Fruit fly (Drosophila melanogaster) whole organism, embryonic: ENCODE data around the gene Gad1.
A peak's percentile ranks its signal among the peaks of the same experiment; 100 is the strongest.

ENCODE experiments used
- Blimp-1 ChIP-seq: fragments of 200-800 bp; sonication (Bioruptor generic); optimal IDR thresholded peaks from 3 replicates; lab custom pipeline; 2018; ENCODE audit warnings: missing biosample characterization, missing genetic modification characterization, mild to moderate bottlenecking, moderate library complexity, missing genetic modification reagents
- CG10147 ChIP-seq: fragments of 200-800 bp; sonication (Bioruptor generic); optimal IDR thresholded peaks from 2 replicates; lab custom pipeline; 2019; ENCODE audit warnings: missing biosample characterization, mild to moderate bottlenecking, missing genetic modification characterization, moderate library complexity
- CG1024 ChIP-seq: fragments of 200-800 bp; sonication (Bioruptor generic); IDR thresholded peaks from 2 replicates; pipeline ENCODE4 v1.3.6; 2022; ENCODE audit warnings: missing biosample characterization, missing genetic modification characterization
- CG12236 ChIP-seq: fragments of 200-800 bp; sonication (Bioruptor generic); optimal IDR thresholded peaks from 2 replicates; lab custom pipeline; 2016; ENCODE audit warnings: missing biosample characterization, missing genetic modification characterization
- CG1603 ChIP-seq: fragments of 200-800 bp; sonication (Bioruptor generic); optimal IDR thresholded peaks from 2 replicates; lab custom pipeline; 2019; ENCODE audit warnings: missing biosample characterization, mild to moderate bottlenecking, missing genetic modification characterization, moderate library complexity
- CG16813 ChIP-seq: fragments of 200-800 bp; sonication (Bioruptor generic); IDR thresholded peaks from 3 replicates; pipeline ENCODE4 v1.3.6; 2022; ENCODE audit warnings: missing biosample characterization, missing genetic modification characterization; ENCODE audit not compliant: partially characterized antibody
- CG2875 ChIP-seq: fragments of 200-800 bp; sonication (Bioruptor generic); optimal IDR thresholded peaks from 2 replicates; lab custom pipeline; 2017; ENCODE audit warnings: missing biosample characterization, mild to moderate bottlenecking, missing genetic modification characterization, missing genetic modification reagents
- CG31224 ChIP-seq: fragments of 200-800 bp; sonication (Bioruptor generic); IDR thresholded peaks from 2 replicates; pipeline ENCODE4 v1.3.6; 2022; ENCODE audit warnings: missing biosample characterization, missing genetic modification characterization
- CG31365 ChIP-seq: fragments of 200-800 bp; sonication (Bioruptor generic); optimal IDR thresholded peaks from 2 replicates; lab custom pipeline; 2018; ENCODE audit warnings: missing biosample characterization, mild to moderate bottlenecking, missing genetic modification characterization
- CG32532 ChIP-seq: fragments of 200-800 bp; sonication (Bioruptor generic); IDR thresholded peaks from 2 replicates; pipeline ENCODE4 v1.3.6; 2022; ENCODE audit warnings: missing biosample characterization, missing genetic modification characterization
- CG3838 ChIP-seq: fragments of 200-800 bp; sonication (Bioruptor generic); optimal IDR thresholded peaks from 3 replicates; lab custom pipeline; 2016; ENCODE audit warnings: missing biosample characterization, missing genetic modification characterization
- CG3847 ChIP-seq: fragments of 200-800 bp; sonication (Bioruptor generic); IDR thresholded peaks from 2 replicates; pipeline ENCODE4 v1.3.6; 2022; ENCODE audit warnings: missing biosample characterization, missing genetic modification characterization
- CG3995 ChIP-seq: fragments of 200-800 bp; sonication (Bioruptor generic); optimal IDR thresholded peaks from 3 replicates; lab custom pipeline; 2016; ENCODE audit warnings: missing biosample characterization, missing genetic modification characterization
- CG4328 ChIP-seq: fragments of 200-800 bp; sonication (Bioruptor generic); optimal IDR thresholded peaks from 3 replicates; lab custom pipeline; 2017; ENCODE audit warnings: missing biosample characterization, missing genetic modification reagents, missing genetic modification characterization
- CG4707 ChIP-seq: fragments of 200-800 bp; sonication (Bioruptor generic); optimal IDR thresholded peaks from 2 replicates; lab custom pipeline; 2018; ENCODE audit warnings: missing biosample characterization, mild to moderate bottlenecking, missing genetic modification characterization, moderate library complexity
- CG6765 ChIP-seq: fragments of 200-800 bp; sonication (Bioruptor generic); optimal IDR thresholded peaks from 3 replicates; lab custom pipeline; 2017; ENCODE audit warnings: missing biosample characterization, mild to moderate bottlenecking, missing genetic modification characterization
- CG6854 ChIP-seq: fragments of 200-800 bp; sonication (Bioruptor generic); optimal IDR thresholded peaks from 3 replicates; lab custom pipeline; 2017; ENCODE audit warnings: missing biosample characterization, mild to moderate bottlenecking, missing genetic modification characterization
- Deaf1 ChIP-seq: fragments of 200-800 bp; optimal IDR thresholded peaks from 3 replicates; lab custom pipeline; 2019; ENCODE audit warnings: missing biosample characterization, mild to moderate bottlenecking, missing genetic modification characterization, moderate library complexity
- E2f1 ChIP-seq: fragments of 200-800 bp; sonication (Bioruptor generic); IDR thresholded peaks from 2 replicates; pipeline ENCODE4 v1.3.6; 2022; ENCODE audit warnings: missing biosample characterization, missing genetic modification characterization
- Eip74EF ChIP-seq, 2 experiments: fragments of 200-800 bp in 1 of 2; fragments of >200 bp in 1 of 2; sonication (Bioruptor generic) in 1 of 2; optimal IDR thresholded peaks; 2 replicates each; lab custom pipeline; 2017 to 2019; ENCODE audit warnings: missing biosample characterization in 2 of 2, missing genetic modification characterization in 2 of 2, mild to moderate bottlenecking in 1 of 2, moderate library complexity in 1 of 2
- HHEX ChIP-seq: fragments of 200-800 bp; sonication (Bioruptor generic); optimal IDR thresholded peaks from 3 replicates; lab custom pipeline; 2017; ENCODE audit warnings: missing biosample characterization, mild to moderate bottlenecking, missing genetic modification characterization, missing genetic modification reagents
- HLH4C ChIP-seq: fragments of 200-800 bp; sonication (Bioruptor generic); IDR thresholded peaks from 3 replicates; pipeline ENCODE4 v1.3.6; 2022; ENCODE audit warnings: missing biosample characterization, missing genetic modification characterization; ENCODE audit not compliant: partially characterized antibody
- Hand ChIP-seq: fragments of 200-800 bp; sonication (Bioruptor generic); optimal IDR thresholded peaks from 2 replicates; lab custom pipeline; 2017; ENCODE audit warnings: mild to moderate bottlenecking, missing biosample characterization, missing genetic modification reagents, missing genetic modification characterization
- HmgD ChIP-seq: fragments of 200-800 bp; sonication (Bioruptor generic); optimal IDR thresholded peaks from 3 replicates; lab custom pipeline; 2016; ENCODE audit warnings: missing biosample characterization, missing genetic modification characterization
- Lhr ChIP-seq: fragments of 200-800 bp; sonication (Bioruptor generic); optimal IDR thresholded peaks from 3 replicates; lab custom pipeline; 2017; ENCODE audit warnings: mild to moderate bottlenecking, missing biosample characterization, missing genetic modification reagents, missing genetic modification characterization
- Med ChIP-seq: fragments of 200-800 bp; sonication (Bioruptor generic); peaks from one replicate; lab custom pipeline; 2016; ENCODE audit warnings: missing biosample characterization, missing genetic modification characterization, mild to moderate bottlenecking, inconsistent platforms, moderate library complexity
- NC2β ChIP-seq: fragments of 200-800 bp; sonication (Bioruptor generic); optimal IDR thresholded peaks from 2 replicates; lab custom pipeline; 2016; ENCODE audit warnings: missing biosample characterization, missing genetic modification characterization
- PHDP ChIP-seq: fragments of 200-800 bp; sonication (Bioruptor generic); optimal IDR thresholded peaks from 3 replicates; lab custom pipeline; 2018; ENCODE audit warnings: missing biosample characterization, mild to moderate bottlenecking, missing genetic modification characterization, moderate library complexity
- Ptx1 ChIP-seq: fragments of 200-800 bp; sonication (Bioruptor generic); IDR thresholded peaks from 2 replicates; pipeline ENCODE4 v1.3.6; 2022; ENCODE audit warnings: missing biosample characterization, missing genetic modification characterization
- Taf1 ChIP-seq: fragments of 200-800 bp; sonication (Bioruptor generic); IDR thresholded peaks from 2 replicates; pipeline ENCODE4 v1.3.6; 2022; ENCODE audit warnings: missing biosample characterization, missing genetic modification characterization
- Usf ChIP-seq: fragments of 200-800 bp; sonication (Bioruptor generic); optimal IDR thresholded peaks from 2 replicates; lab custom pipeline; 2017; ENCODE audit warnings: missing genotype, missing biosample characterization, missing genetic modification characterization
- chn ChIP-seq: fragments of 200-800 bp; sonication (Bioruptor generic); optimal IDR thresholded peaks from 2 replicates; lab custom pipeline; 2016; ENCODE audit warnings: missing biosample characterization, missing genetic modification characterization
- cwo ChIP-seq: fragments of 200-800 bp; sonication (Bioruptor generic); optimal IDR thresholded peaks from 3 replicates; lab custom pipeline; 2017; ENCODE audit warnings: missing biosample characterization, missing genetic modification characterization, mild to moderate bottlenecking, moderate library complexity, missing genetic modification reagents
- dimm ChIP-seq: fragments of 200-800 bp; sonication (Bioruptor generic); IDR thresholded peaks from 2 replicates; pipeline ENCODE4 v1.3.6; 2022; ENCODE audit warnings: missing biosample characterization, missing genetic modification characterization
- hb ChIP-seq: fragments of 200-800 bp; sonication (Bioruptor generic); IDR thresholded peaks from 3 replicates; pipeline ENCODE4 v1.3.6; 2022; ENCODE audit warnings: missing biosample characterization, missing genetic modification characterization; ENCODE audit not compliant: partially characterized antibody
- insv ChIP-seq, 2 experiments: fragments of 200-800 bp; sonication (Bioruptor generic); optimal IDR thresholded peaks; 3 replicates each; lab custom pipeline; 2016 to 2018; ENCODE audit warnings: missing biosample characterization in 2 of 2, missing genetic modification characterization in 2 of 2
- kah ChIP-seq: fragments of 200-800 bp; sonication (Bioruptor generic); optimal IDR thresholded peaks from 2 replicates; lab custom pipeline; 2018; ENCODE audit warnings: missing biosample characterization, mild to moderate bottlenecking, missing genetic modification characterization
- lilli ChIP-seq: fragments of 200-800 bp; sonication (Bioruptor generic); optimal IDR thresholded peaks from 3 replicates; lab custom pipeline; 2016; ENCODE audit warnings: missing biosample characterization, missing genetic modification characterization
- lola ChIP-seq, 3 experiments: fragments of >200 bp in 2 of 3; fragments of 200-800 bp in 1 of 3; sonication (Bioruptor generic) in 1 of 3; optimal IDR thresholded peaks; 2 replicates each; lab custom pipeline; 2017 to 2019; ENCODE audit warnings: missing biosample characterization in 3 of 3, missing genetic modification characterization in 3 of 3, mild to moderate bottlenecking in 1 of 3, moderate library complexity in 1 of 3
- otp ChIP-seq: fragments of 200-800 bp; sonication (Bioruptor generic); IDR thresholded peaks from 3 replicates; pipeline ENCODE4, ENCODE4 v1.3.6; 2022; ENCODE audit warnings: missing biosample characterization, missing genetic modification characterization
- repo ChIP-seq: fragments of 200-800 bp; sonication (Bioruptor generic); optimal IDR thresholded peaks from 2 replicates; lab custom pipeline; 2016; ENCODE audit warnings: missing biosample characterization, missing genetic modification characterization
- sd ChIP-seq: fragments of 200-800 bp; sonication (Bioruptor generic); optimal IDR thresholded peaks from 3 replicates; lab custom pipeline; 2018; ENCODE audit warnings: missing biosample characterization, mild to moderate bottlenecking, missing genetic modification characterization, moderate library complexity
- sob ChIP-seq: fragments of 200-800 bp; sonication (Bioruptor generic); IDR thresholded peaks from 2 replicates; pipeline ENCODE4 v1.3.6; 2022; ENCODE audit warnings: missing biosample characterization, missing genetic modification characterization
- stwl ChIP-seq: fragments of 200-800 bp; sonication (Bioruptor generic); optimal IDR thresholded peaks from 3 replicates; lab custom pipeline; 2018; ENCODE audit warnings: missing biosample characterization, mild to moderate bottlenecking, missing genetic modification characterization, moderate library complexity
- tup ChIP-seq: fragments of 200-800 bp; sonication (Bioruptor generic); optimal IDR thresholded peaks from 2 replicates; lab custom pipeline; 2016; ENCODE audit warnings: missing biosample characterization, mild to moderate bottlenecking, missing genetic modification characterization, moderate library complexity
- unpg ChIP-seq: fragments of 200-800 bp; sonication (Bioruptor generic); optimal IDR thresholded peaks from 3 replicates; lab custom pipeline; 2018; ENCODE audit warnings: missing biosample characterization, mild to moderate bottlenecking, missing genetic modification characterization, moderate library complexity
- vfl ChIP-seq: fragments of 200-800 bp; sonication (Bioruptor generic); optimal IDR thresholded peaks from 2 replicates; lab custom pipeline; 2016; ENCODE audit warnings: missing biosample characterization, missing genetic modification characterization
- wek ChIP-seq: fragments of 200-800 bp; sonication (Bioruptor generic); optimal IDR thresholded peaks from 3 replicates; lab custom pipeline; 2018; ENCODE audit warnings: missing biosample characterization, mild to moderate bottlenecking, missing genetic modification characterization, moderate library complexity

Gad1 gene

dm6 chr3L:4122185-4122767 lies 33.7 kb upstream of the Gad1 start, which contains the start of gene Chd64 (continued):
- no peak for TF ChIP-seq Usf (GFP tag; lab: Kevin White, UChicago)
- TF ChIP-seq cwo (GFP tag; lab: Kevin White, UChicago): peak; percentile 65
- no peak for TF ChIP-seq CG12236 (GFP tag; lab: Kevin White, UChicago)
- TF ChIP-seq vfl (GFP tag; lab: Kevin White, UChicago): no peak
- TF ChIP-seq Eip74EF (GFP tag; optimal IDR thresholded peaks at IDR 0.05; lab: Kevin White, UChicago): peak in 1 of 2 experiments; percentile 52
- TF ChIP-seq HLH4C (GFP tag; lab: Robert Waterston, UW): 0 out of 3 replicates have a peak, but pooled peaks have one; percentile 36
- TF ChIP-seq sd (tag; lab: Kevin White, UChicago): peak; percentile 94
- no peak for TF ChIP-seq CG3995
- TF ChIP-seq CG4328 (GFP tag; lab: Kevin White, UChicago): no peak
- peak; percentile 46 for TF ChIP-seq Deaf1 (tag; lab: Kevin White, UChicago)
- peak; percentile 74 for TF ChIP-seq stwl
- peak; percentile 33 for TF ChIP-seq CG10147 (GFP tag; lab: Kevin White, UChicago)
- TF ChIP-seq Lhr: peak; percentile 0
- 0 out of 3 replicates have a peak, but pooled peaks have one; percentile 20 for TF ChIP-seq CG16813 (GFP tag; lab: Robert Waterston, UW)
- TF ChIP-seq CG3847 (GFP tag; lab: Robert Waterston, UW): peak; percentile 22; the same call in 1 of the 2 replicates
- TF ChIP-seq CG1024: 0 out of 2 replicates have a peak, but pooled peaks have one; percentile 11
- TF ChIP-seq repo (GFP tag; lab: Kevin White, UChicago): no peak
- no peak; the same call in none of the 2 replicates for TF ChIP-seq CG32532
- peak; percentile 3 for TF ChIP-seq kah (GFP tag; lab: Kevin White, UChicago)
- no peak for TF ChIP-seq lola (GFP tag; optimal IDR thresholded peaks at IDR 0.05; lab: Kevin White, UChicago)
- TF ChIP-seq CG6765 (GFP tag; lab: Kevin White, UChicago): peak; percentile 54
- no peak for TF ChIP-seq HmgD (GFP tag; lab: Kevin White, UChicago)
- TF ChIP-seq CG4707 (GFP tag; lab: Kevin White, UChicago): peak; percentile 40
- TF ChIP-seq unpg: peak; percentile 45
- no peak for TF ChIP-seq Ptx1 (GFP tag; lab: Robert Waterston, UW)
- TF ChIP-seq NC2β (GFP tag; lab: Kevin White, UChicago): no peak
- TF ChIP-seq tup (GFP tag; lab: Kevin White, UChicago): peak; percentile 27
- 0 out of 3 replicates have a peak, but pooled peaks have one; percentile 9 for TF ChIP-seq otp (GFP tag; lab: Robert Waterston, UW)
- TF ChIP-seq CG31365 (tag; lab: Kevin White, UChicago): no peak
- peak; percentile 68 for TF ChIP-seq Hand (GFP tag; lab: Kevin White, UChicago)
- TF ChIP-seq insv (GFP tag; optimal IDR thresholded peaks at IDR 0.05; lab: Kevin White, UChicago): no peak
- TF ChIP-seq dimm (GFP tag; lab: Robert Waterston, UW): no peak
- peak; percentile 94 for TF ChIP-seq Med (GFP tag; lab: Kevin White, UChicago)
- TF ChIP-seq chn (GFP tag; lab: Kevin White, UChicago): no peak
- TF ChIP-seq CG1603 (tag; lab: Kevin White, UChicago): no peak
- TF ChIP-seq Blimp-1 (GFP tag; lab: Kevin White, UChicago): no peak
- no peak for TF ChIP-seq wek (GFP tag; lab: Kevin White, UChicago)
- peak; percentile 75 for TF ChIP-seq CG6854
- TF ChIP-seq CG31224: no peak
- TF ChIP-seq CG2875 (GFP tag; lab: Kevin White, UChicago): no peak
- peak; percentile 53 for TF ChIP-seq PHDP (tag; lab: Kevin White, UChicago)
- no peak for TF ChIP-seq CG3838
- TF ChIP-seq sob: peak; percentile 62; the same call in 1 of the 2 replicates
- TF ChIP-seq HHEX (GFP tag; lab: Kevin White, UChicago): peak; percentile 50
- TF ChIP-seq lilli (GFP tag; lab: Kevin White, UChicago): peak; percentile 67
- no peak for TF ChIP-seq Taf1 (GFP tag; lab: Robert Waterston, UW)
- peak; percentile 25; the same call in 1 of the 2 replicates for TF ChIP-seq E2f1 (GFP tag; lab: Robert Waterston, UW)
- no peak for TF ChIP-seq hb (GFP tag; lab: Robert Waterston, UW)
